Worm (Caenorhabditis elegans) whole organism, young adult: Measurements from ENCODE around the gene col-116.

Experiments
- B0035.1 ChIP-seq: sonication (generic microtip); optimal IDR thresholded peaks from 2 replicates; lab custom pipeline; 2016; ENCODE audit warnings: missing genetic modification characterization, mild to moderate bottlenecking, missing compliant biosample characterization, missing genotype, missing genetic modification reagents
- B0261.1 ChIP-seq: sonication (generic microtip); optimal IDR thresholded peaks from 2 replicates; lab custom pipeline; 2016; ENCODE audit warnings: mild to moderate bottlenecking, missing genetic modification characterization, moderate library complexity, missing compliant biosample characterization
- C17E4.6 ChIP-seq: fragments of 200-800 bp; sonication (Bioruptor generic); IDR thresholded peaks from 2 replicates; pipeline ENCODE4 v1.3.6; 2022; ENCODE audit warnings: missing genetic modification reagents, missing genetic modification characterization, missing compliant biosample characterization
- D2030.7 ChIP-seq: fragments of 200-800 bp; sonication (Bioruptor generic); IDR thresholded peaks from 2 replicates; pipeline ENCODE4 v1.3.6; 2022; ENCODE audit warnings: missing genetic modification reagents, missing genetic modification characterization, missing compliant biosample characterization
- F10E7.11 ChIP-seq: sonication (generic microtip); optimal IDR thresholded peaks from 2 replicates; lab custom pipeline; 2017; ENCODE audit warnings: mild to moderate bottlenecking, missing genetic modification characterization, moderate library complexity, missing compliant biosample characterization
- F23B12.7 ChIP-seq: sonication (generic microtip); optimal IDR thresholded peaks from 2 replicates; lab custom pipeline; 2017; ENCODE audit warnings: missing genetic modification characterization, mild to moderate bottlenecking, missing compliant biosample characterization, antibody characterized with exemption, moderate library complexity; ENCODE audit not compliant: insufficient read depth
- F33H1.4 ChIP-seq: fragments of 200-800 bp; sonication (Bioruptor generic); IDR thresholded peaks from 2 replicates; pipeline ENCODE4 v1.3.6; 2022; ENCODE audit warnings: missing genetic modification reagents, missing genetic modification characterization, missing compliant biosample characterization
- F55B11.4 ChIP-seq: sonication (generic microtip); optimal IDR thresholded peaks from 2 replicates; lab custom pipeline; 2016; ENCODE audit warnings: missing compliant biosample characterization, missing genetic modification characterization, borderline replicate concordance; ENCODE audit not compliant: insufficient read depth
- K11D2.4 ChIP-seq: fragments of 200-800 bp; sonication (Bioruptor generic); IDR thresholded peaks from 2 replicates; pipeline ENCODE4 v1.3.6; 2022; ENCODE audit warnings: missing genetic modification reagents, missing genetic modification characterization, missing compliant biosample characterization
- K12H6.12 ChIP-seq: fragments of 200-800 bp; sonication (Bioruptor generic); optimal IDR thresholded peaks from 2 replicates; lab custom pipeline; 2018; ENCODE audit warnings: mild to moderate bottlenecking, missing genetic modification characterization, missing compliant biosample characterization
- ama-1 ChIP-seq, 3 experiments: fragments of 150-350 bp in 1 of 3; sonication (generic microtip) in 2 of 3; optimal IDR thresholded peaks; 2 replicates each; lab custom pipeline; 2014 to 2018; ENCODE audit warnings: missing biosample characterization in 2 of 3, missing genetic modification characterization in 2 of 3, missing genetic modification reagents in 2 of 3
- attf-3 ChIP-seq: fragments of 200-800 bp; sonication (Bioruptor generic); conservative IDR thresholded peaks from 2 replicates; pipeline ENCODE4 v1.3.6; 2022; ENCODE audit warnings: missing genetic modification reagents, missing genetic modification characterization, missing compliant biosample characterization
- ceh-100 ChIP-seq: fragments of 200-800 bp; sonication (Bioruptor generic); IDR thresholded peaks from 2 replicates; pipeline ENCODE4 v1.3.6; 2022; ENCODE audit warnings: missing genetic modification reagents, missing genetic modification characterization, missing compliant biosample characterization
- ceh-27 ChIP-seq: fragments of 200-800 bp; sonication (Bioruptor generic); optimal IDR thresholded peaks from 2 replicates; lab custom pipeline; 2018; ENCODE audit warnings: mild to moderate bottlenecking, missing genetic modification characterization, moderate library complexity, missing compliant biosample characterization
- dox-1 ChIP-seq: fragments of 200-800 bp; sonication (Bioruptor generic); IDR thresholded peaks from 2 replicates; pipeline ENCODE4 v1.3.6; 2022; ENCODE audit warnings: missing genetic modification reagents, missing genetic modification characterization, missing compliant biosample characterization
- egl-44 ChIP-seq: fragments of 200-800 bp; sonication (Bioruptor generic); IDR thresholded peaks from 2 replicates; pipeline ENCODE4 v1.3.6; 2022; ENCODE audit warnings: missing genetic modification reagents, missing genetic modification characterization, missing compliant biosample characterization
- ekl-4 ChIP-seq: fragments of 200-800 bp; sonication (Bioruptor generic); IDR thresholded peaks from 2 replicates; pipeline ENCODE4 v1.3.6; 2022; ENCODE audit warnings: missing genetic modification reagents, missing genetic modification characterization, missing compliant biosample characterization
- him-1 ChIP-seq: sonication (generic microtip); optimal IDR thresholded peaks from 2 replicates; lab custom pipeline; 2016; ENCODE audit warnings: missing genotype, missing genetic modification reagents, missing genetic modification characterization, missing compliant biosample characterization
- hlh-12 ChIP-seq: sonication (generic microtip); optimal IDR thresholded peaks from 2 replicates; lab custom pipeline; 2016; ENCODE audit warnings: missing genetic modification characterization, missing compliant biosample characterization
- hlh-26 ChIP-seq: fragments of 200-800 bp; sonication (Bioruptor generic); conservative IDR thresholded peaks from 2 replicates; pipeline ENCODE4 v1.3.6; 2022; ENCODE audit warnings: missing genetic modification reagents, missing genetic modification characterization, missing compliant biosample characterization
- hmg-1.2 ChIP-seq: fragments of 200-800 bp; sonication (Bioruptor generic); IDR thresholded peaks from 2 replicates; pipeline ENCODE4 v1.3.6; 2022; ENCODE audit warnings: missing genetic modification reagents, missing genetic modification characterization, missing compliant biosample characterization
- hmg-20 ChIP-seq: fragments of 200-800 bp; sonication (Bioruptor generic); IDR thresholded peaks from 2 replicates; pipeline ENCODE4 v1.3.6; 2022; ENCODE audit warnings: missing genetic modification reagents, missing genetic modification characterization, missing compliant biosample characterization
- hrde-1 ChIP-seq: sonication (generic microtip); optimal IDR thresholded peaks from 2 replicates; lab custom pipeline; 2016; ENCODE audit warnings: missing genetic modification characterization, mild to moderate bottlenecking, missing compliant biosample characterization, moderate library complexity, missing genotype, missing genetic modification reagents, borderline replicate concordance
- let-526 ChIP-seq: fragments of 200-800 bp; sonication (Bioruptor generic); IDR thresholded peaks from 2 replicates; pipeline ENCODE4 v1.3.6; 2022; ENCODE audit warnings: missing genetic modification reagents, missing genetic modification characterization, missing compliant biosample characterization
- lin-54 ChIP-seq: fragments of 200-800 bp; sonication (Bioruptor generic); optimal IDR thresholded peaks from 2 replicates; lab custom pipeline; 2018; ENCODE audit warnings: mild to moderate bottlenecking, missing genetic modification characterization, missing compliant biosample characterization
- lir-1 ChIP-seq: fragments of 200-800 bp; sonication (Bioruptor generic); conservative IDR thresholded peaks from 2 replicates; pipeline ENCODE4 v1.3.6; 2022; ENCODE audit warnings: missing genetic modification reagents, missing genetic modification characterization, missing compliant biosample characterization
- madf-10 ChIP-seq: sonication (generic microtip); optimal IDR thresholded peaks from 2 replicates; lab custom pipeline; 2016; ENCODE audit warnings: mild to moderate bottlenecking, missing genetic modification characterization, missing compliant biosample characterization
- madf-8 ChIP-seq: fragments of 200-800 bp; sonication (Bioruptor generic); conservative IDR thresholded peaks from 2 replicates; pipeline ENCODE4 v1.3.6; 2022; ENCODE audit warnings: missing genetic modification reagents, missing genetic modification characterization, missing compliant biosample characterization
- nfya-1 ChIP-seq: sonication (generic microtip); optimal IDR thresholded peaks from 2 replicates; lab custom pipeline; 2017; ENCODE audit warnings: antibody characterized with exemption, missing compliant biosample characterization, missing genetic modification characterization, borderline replicate concordance; ENCODE audit not compliant: insufficient read depth
- nhr-179 ChIP-seq: sonication (generic microtip); optimal IDR thresholded peaks from 2 replicates; lab custom pipeline; 2016; ENCODE audit warnings: mild to moderate bottlenecking, missing genetic modification characterization, missing compliant biosample characterization
- pha-4 ChIP-seq: fragments of 150-350 bp; sonication (generic microtip); optimal IDR thresholded peaks from 2 replicates; lab custom pipeline; 2014; ENCODE audit warnings: missing biosample characterization, missing genetic modification reagents, missing genetic modification characterization
- rcor-1 ChIP-seq: fragments of 200-800 bp; sonication (Bioruptor generic); IDR thresholded peaks from 2 replicates; pipeline ENCODE4 v1.3.6; 2022; ENCODE audit warnings: missing genetic modification reagents, missing genetic modification characterization, missing compliant biosample characterization
- sea-2 ChIP-seq: fragments of 200-800 bp; sonication (Bioruptor generic); IDR thresholded peaks from 2 replicates; pipeline ENCODE4 v1.3.6; 2022; ENCODE audit warnings: missing genetic modification characterization, missing compliant biosample characterization
- snpc-4 ChIP-seq, 5 experiments: fragments of 150-350 bp in 1 of 5; sonication (generic microtip) in 4 of 5; optimal IDR thresholded peaks; 2 replicates each; lab custom pipeline; 2014 to 2018; ENCODE audit warnings: missing genetic modification characterization in 5 of 5, missing biosample characterization in 3 of 5, antibody characterized with exemption in 2 of 5, mild to moderate bottlenecking in 2 of 5, missing compliant biosample characterization in 2 of 5, missing genotype in 2 of 5, moderate library complexity in 2 of 5, missing genetic modification reagents in 1 of 5
- unc-130 ChIP-seq: sonication (generic microtip); optimal IDR thresholded peaks from 2 replicates; lab custom pipeline; 2016; ENCODE audit warnings: missing genetic modification reagents, missing genetic modification characterization, missing compliant biosample characterization
- unc-62 ChIP-seq: fragments of 150-350 bp; optimal IDR thresholded peaks from 2 replicates; lab custom pipeline; 2014; ENCODE audit warnings: missing biosample characterization, missing genetic modification reagents, missing genetic modification characterization
- zfh-2 ChIP-seq: fragments of 200-800 bp; sonication (Bioruptor generic); conservative IDR thresholded peaks from 2 replicates; pipeline ENCODE4 v1.3.6; 2022; ENCODE audit warnings: missing genetic modification reagents, missing genetic modification characterization, missing compliant biosample characterization
- ztf-22 ChIP-seq: fragments of 200-800 bp; sonication (Bioruptor generic); optimal IDR thresholded peaks from 2 replicates; lab custom pipeline; 2018; ENCODE audit warnings: mild to moderate bottlenecking, missing genetic modification characterization, moderate library complexity, missing compliant biosample characterization
- ztf-25 ChIP-seq: fragments of 200-800 bp; sonication (Bioruptor generic); IDR thresholded peaks from 2 replicates; pipeline ENCODE4 v1.3.6; 2022; ENCODE audit warnings: missing genetic modification reagents, missing genetic modification characterization, missing compliant biosample characterization

The col-116 gene

ce11 chrIV:8318799-8319198 lies 36.9 kb upstream of the col-116 start:
- no peak for TF ChIP-seq F10E7.11 (tag; lab: Kevin White, UChicago)

ce11 chrIV:8325667-8326066 lies 30.0 kb upstream of the col-116 start, which contains the start of gene F35H10.3:
Gene F35H10.3, plus strand, starts transcription at chrIV:8325967.
- TF ChIP-seq let-526 (GFP tag; lab: Robert Waterston, UW) (no peak), hrde-1 (no peak), pha-4 (tag; lab: Kevin White, UChicago) (no peak), C17E4.6 (GFP tag; lab: Robert Waterston, UW) (no peak), madf-10 (no peak), ceh-100 (GFP tag; lab: Robert Waterston, UW) (no peak), nfya-1 (tag; lab: Kevin White, UChicago) (no peak), ama-1 (optimal IDR thresholded peaks at IDR 0.05; lab: Kevin White, UChicago) (no peak), ama-1 (GFP tag; optimal IDR thresholded peaks at IDR 0.05; lab: Kevin White, UChicago) (no peak), nhr-179 (no peak), hmg-20 (GFP tag; lab: Robert Waterston, UW) (no peak), him-1 (tag; lab: Kevin White, UChicago) (no peak), hmg-1.2 (GFP tag; lab: Robert Waterston, UW) (no peak), B0261.1 (tag; lab: Kevin White, UChicago) (no peak), F23B12.7 (tag; lab: Kevin White, UChicago) (no peak), rcor-1 (no peak)

ce11 chrIV:8328913-8329312 lies 26.8 kb upstream of the col-116 start, which contains the start of gene F35H10.2:
Gene F35H10.2, plus strand, starts transcription at chrIV:8329213.
- no peak for TF ChIP-seq F33H1.4 (GFP tag; lab: Robert Waterston, UW)
- no peak for TF ChIP-seq F23B12.7 (tag; lab: Kevin White, UChicago)
- no peak for TF ChIP-seq lir-1
- TF ChIP-seq zfh-2 = no peak
- TF ChIP-seq ztf-25 (GFP tag; lab: Robert Waterston, UW) = no peak
- no peak for TF ChIP-seq hlh-12 (tag; lab: Kevin White, UChicago)
- no peak for TF ChIP-seq K11D2.4 (GFP tag; lab: Robert Waterston, UW)
- no peak for TF ChIP-seq C17E4.6 (GFP tag; lab: Robert Waterston, UW)
- TF ChIP-seq D2030.7 (GFP tag; lab: Robert Waterston, UW) = no peak
- TF ChIP-seq ekl-4 (GFP tag; lab: Robert Waterston, UW) = no peak
- TF ChIP-seq F55B11.4 (tag; lab: Kevin White, UChicago) = no peak
- no peak for TF ChIP-seq him-1 (tag; lab: Kevin White, UChicago)
- TF ChIP-seq lin-54 (GFP tag; lab: Kevin White, UChicago) = no peak
- TF ChIP-seq madf-8 (GFP tag; lab: Robert Waterston, UW) = no peak
- TF ChIP-seq, all 124 proteins: peak for 0

- no peak for TF ChIP-seq dox-1 (GFP tag; lab: Robert Waterston, UW)
- no peak for TF ChIP-seq B0035.1 (tag; lab: Kevin White, UChicago)
- no peak for TF ChIP-seq snpc-4 (GFP tag; optimal IDR thresholded peaks at IDR 0.05; lab: Kevin White, UChicago)
- TF ChIP-seq snpc-4 (tag; optimal IDR thresholded peaks at IDR 0.05; lab: Kevin White, UChicago) = no peak
- TF ChIP-seq egl-44 (GFP tag; lab: Robert Waterston, UW) = no peak
- TF ChIP-seq unc-62 (GFP tag; lab: Kevin White, UChicago) = no peak
- no peak for TF ChIP-seq madf-10
- TF ChIP-seq attf-3 (GFP tag; lab: Robert Waterston, UW) = no peak
- TF ChIP-seq him-1 (tag; lab: Kevin White, UChicago) = no peak
- TF ChIP-seq sea-2 = no peak
- no peak for TF ChIP-seq D2030.7 (GFP tag; lab: Robert Waterston, UW)
- TF ChIP-seq C17E4.6 (GFP tag; lab: Robert Waterston, UW) = no peak
- no peak for TF ChIP-seq K12H6.12 (tag; lab: Kevin White, UChicago)
- TF ChIP-seq ceh-27 (GFP tag; lab: Kevin White, UChicago) = no peak
- no peak for TF ChIP-seq ztf-22
- no peak for TF ChIP-seq hlh-26 (GFP tag; lab: Robert Waterston, UW)
- TF ChIP-seq unc-130 (GFP tag; lab: Kevin White, UChicago) = no peak
Measured at ce11 chrIV:8332526-8332925, 23.2 kb upstream of the col-116 start, which contains the start of gene lys-10. Gene lys-10, plus strand, starts transcription at chrIV:8332826.
